Worm (Caenorhabditis elegans) whole organism, L4 larva: ENCODE results near the gene Y56A3A.41.

ENCODE experiments used
- F26F4.8 ChIP-seq: fragments of 200-800 bp; sonication (Bioruptor generic); conservative IDR thresholded peaks from 2 replicates; pipeline ENCODE4 v1.3.6; 2022; ENCODE audit warnings: missing genetic modification characterization, missing compliant biosample characterization
- ceh-28 ChIP-seq: fragments of 150-350 bp; optimal IDR thresholded peaks from 2 replicates; lab custom pipeline; 2014; ENCODE audit warnings: missing biosample characterization, missing genetic modification reagents, missing genetic modification characterization
- nhr-28 ChIP-seq: fragments of 150-350 bp; optimal IDR thresholded peaks from 2 replicates; lab custom pipeline; 2014; ENCODE audit warnings: missing biosample characterization, missing genetic modification characterization
- pqm-1 ChIP-seq: sonication (generic microtip); optimal IDR thresholded peaks from 2 replicates; lab custom pipeline; 2017; ENCODE audit warnings: missing biosample characterization, missing genetic modification characterization

DNA sequence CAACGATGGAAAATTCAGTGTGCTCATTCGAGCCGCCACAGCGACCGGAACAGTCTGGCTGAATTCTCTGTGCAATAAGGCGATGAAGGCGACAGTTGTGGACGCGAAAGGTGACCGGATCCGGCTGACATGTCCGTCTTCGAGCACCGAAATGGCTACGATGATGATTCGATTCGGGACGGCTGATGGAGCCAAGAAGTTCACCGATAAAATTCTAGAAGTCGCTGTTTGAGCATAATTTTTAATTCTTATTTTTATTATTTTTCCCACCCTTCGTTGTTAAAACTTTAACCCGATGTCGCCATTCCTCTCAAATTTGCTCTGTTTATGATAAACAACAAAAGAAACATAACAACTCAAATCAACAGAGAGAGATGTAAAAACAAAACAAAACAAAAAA, 24.7 kb upstream of the Y56A3A.41 start:
- no peak for TF ChIP-seq F26F4.8 (GFP tag; lab: Robert Waterston, UW)
- TF ChIP-seq nhr-28 (tag; lab: Kevin White, UChicago) = no peak
- no peak for TF ChIP-seq ceh-28 (tag; lab: Kevin White, UChicago)
- TF ChIP-seq pqm-1 = no peak
